Fruit fly (Drosophila melanogaster): ENCODE results near the gene Gabat.

DNA sequence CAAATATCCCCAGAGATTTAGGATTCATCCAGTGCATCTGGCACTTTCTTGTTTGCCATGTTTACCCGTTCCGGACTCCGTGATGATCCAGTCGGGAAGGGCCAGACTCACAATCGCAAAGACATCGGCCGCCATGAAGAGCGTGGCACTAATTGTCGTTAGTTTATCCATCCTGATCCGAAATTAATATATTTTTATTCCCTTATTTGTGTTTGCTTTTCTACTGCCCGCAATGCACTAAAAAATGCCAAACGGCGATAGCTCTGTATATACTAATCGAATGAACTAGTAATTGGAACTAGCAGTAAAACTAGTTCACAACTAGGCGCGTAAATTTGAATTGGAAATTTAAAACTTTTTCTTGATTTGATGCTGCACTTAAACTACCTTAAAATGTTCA, 20.9 kb downstream of the Gabat start, which contains the start of gene CG14182:
- no peak for TF ChIP-seq h (optimal IDR thresholded peaks at IDR 0.05)
- TF ChIP-seq insv (optimal IDR thresholded peaks at IDR 0.05), result no peak
- no peak for TF ChIP-seq Myc (optimal IDR thresholded peaks at IDR 0.05)
- no peak for TF ChIP-seq Sin3A (optimal IDR thresholded peaks at IDR 0.05)
- TF ChIP-seq psq (optimal IDR thresholded peaks at IDR 0.05), result no peak
